Worm (Caenorhabditis elegans) whole organism, L2 larva: ENCODE measurements around the gene H04D03.6.

ENCODE experiments used
- alr-1 ChIP-seq: fragments of 150-350 bp; optimal IDR thresholded peaks from 2 replicates; lab custom pipeline; 2014; ENCODE audit warnings: missing biosample characterization, missing genetic modification characterization
- ama-1 ChIP-seq: fragments of 150-350 bp; optimal IDR thresholded peaks from 2 replicates; lab custom pipeline; 2018; ENCODE audit warnings: inconsistent platforms
- blmp-1 ChIP-seq: sonication (generic microtip); optimal IDR thresholded peaks from 2 replicates; lab custom pipeline; 2017; ENCODE audit warnings: missing genetic modification characterization, mild to moderate bottlenecking, missing compliant biosample characterization, antibody characterized with exemption, moderate library complexity; ENCODE audit not compliant: insufficient read depth
- crh-2 ChIP-seq: sonication (generic microtip); optimal IDR thresholded peaks from 2 replicates; lab custom pipeline; 2017; ENCODE audit warnings: missing biosample characterization, missing genetic modification characterization
- egl-27 ChIP-seq: sonication (generic microtip); optimal IDR thresholded peaks from 3 replicates; lab custom pipeline; 2017; ENCODE audit warnings: missing biosample characterization, missing genetic modification reagents, missing genetic modification characterization
- elt-1 ChIP-seq: fragments of 150-350 bp; optimal IDR thresholded peaks from 2 replicates; lab custom pipeline; 2014; ENCODE audit warnings: missing biosample characterization, missing genetic modification characterization
- lin-39 ChIP-seq: fragments of 150-350 bp; optimal IDR thresholded peaks from 2 replicates; lab custom pipeline; 2014; ENCODE audit warnings: missing biosample characterization, missing genetic modification reagents, missing genetic modification characterization
- lsy-2 ChIP-seq, 2 experiments: fragments of 150-350 bp in 1 of 2; sonication (generic microtip) in 1 of 2; optimal IDR thresholded peaks; 2 replicates each; lab custom pipeline; 2014 to 2017; ENCODE audit warnings: missing biosample characterization in 2 of 2, missing genetic modification characterization in 2 of 2
- mab-5 ChIP-seq: fragments of 150-350 bp; optimal IDR thresholded peaks from 2 replicates; lab custom pipeline; 2014; ENCODE audit warnings: missing biosample characterization, missing genetic modification characterization
- nhr-11 ChIP-seq: fragments of 150-350 bp; optimal IDR thresholded peaks from 2 replicates; lab custom pipeline; 2014; ENCODE audit warnings: missing biosample characterization, missing genetic modification characterization
- nhr-21 ChIP-seq: fragments of 150-350 bp; optimal IDR thresholded peaks from 2 replicates; lab custom pipeline; 2014; ENCODE audit warnings: missing biosample characterization, missing genetic modification characterization
- peb-1 ChIP-seq: fragments of 150-350 bp; optimal IDR thresholded peaks from 2 replicates; lab custom pipeline; 2014; ENCODE audit warnings: missing biosample characterization, missing genetic modification characterization
- snpc-4 ChIP-seq: fragments of 150-350 bp; optimal IDR thresholded peaks from 2 replicates; lab custom pipeline; 2014; ENCODE audit warnings: missing biosample characterization, missing genetic modification characterization
- ztf-11 ChIP-seq: sonication (generic microtip); optimal IDR thresholded peaks from 2 replicates; lab custom pipeline; 2017; ENCODE audit warnings: missing biosample characterization, missing genetic modification characterization

DNA sequence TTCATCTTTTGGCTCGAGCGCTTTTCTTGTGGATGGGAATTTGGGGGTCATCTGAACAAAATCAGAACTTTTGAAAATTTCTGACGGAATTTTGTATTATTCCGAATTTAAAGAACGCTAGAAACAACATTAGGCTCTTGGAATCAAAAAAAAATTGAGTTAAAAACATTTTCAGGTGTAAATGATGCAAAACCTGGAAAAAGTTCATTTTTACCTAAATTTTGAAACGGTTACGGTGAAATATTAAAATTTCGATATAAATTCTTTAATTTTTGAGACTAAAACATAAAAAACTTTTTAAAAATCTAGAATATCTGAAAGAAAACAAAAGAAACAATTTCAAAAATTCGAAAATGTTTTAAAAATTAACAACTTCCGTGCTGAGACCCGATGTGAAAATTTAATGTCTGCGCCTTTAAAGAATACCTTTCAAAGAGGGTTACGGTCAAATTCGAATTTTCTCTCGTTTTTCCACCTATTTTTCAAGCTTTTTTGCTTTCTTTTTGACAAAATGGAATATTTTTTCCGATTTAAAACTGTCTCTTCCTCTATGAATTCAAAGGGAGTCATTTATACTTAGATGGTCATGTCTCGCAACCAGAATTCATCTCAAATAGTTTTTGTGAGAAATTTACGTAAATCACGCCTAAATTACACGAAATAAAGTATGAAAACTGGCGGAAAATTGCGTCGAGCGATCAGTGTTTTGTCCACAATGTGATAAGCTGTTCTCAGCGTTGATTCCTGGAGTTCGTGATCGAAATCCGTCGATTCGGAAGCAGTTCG is 3.9 kb upstream of the H04D03.6 start, which contains the start of the genes H04D03.2 and ecps-2:
- TF ChIP-seq alr-1 (tag; lab: Kevin White, UChicago) = no peak
- TF ChIP-seq lin-39 = no peak
- no peak for TF ChIP-seq crh-2 (tag; lab: Kevin White, UChicago)
- no peak for TF ChIP-seq egl-27 (tag; lab: Kevin White, UChicago)
- no peak for TF ChIP-seq ama-1 (lab: Kevin White, UChicago)
- TF ChIP-seq nhr-11 (tag; lab: Kevin White, UChicago) = no peak
- no peak for TF ChIP-seq lsy-2 (tag; optimal IDR thresholded peaks at IDR 0.05; lab: Kevin White, UChicago)
- no peak for TF ChIP-seq blmp-1 (tag; lab: Kevin White, UChicago)
- no peak for TF ChIP-seq peb-1
- no peak for TF ChIP-seq snpc-4 (tag; lab: Kevin White, UChicago)
- TF ChIP-seq ztf-11 (tag; lab: Kevin White, UChicago) = no peak
- no peak for TF ChIP-seq mab-5 (tag; lab: Kevin White, UChicago)
- TF ChIP-seq elt-1 = no peak
- TF ChIP-seq nhr-21 (tag; lab: Kevin White, UChicago) = no peak
